Worm (Caenorhabditis elegans) whole organism, L4/young adult: Measurements from ENCODE around the gene gna-1.

Source experiments
- dao-5 ChIP-seq: sonication (generic microtip); optimal IDR thresholded peaks from 2 replicates; lab custom pipeline; 2016; ENCODE audit warnings: missing genotype, missing genetic modification characterization, moderate library complexity, missing compliant biosample characterization
- him-1 ChIP-seq: sonication (generic microtip); optimal IDR thresholded peaks from 2 replicates; lab custom pipeline; 2016; ENCODE audit warnings: missing genotype, missing genetic modification reagents, missing genetic modification characterization, missing compliant biosample characterization

DNA sequence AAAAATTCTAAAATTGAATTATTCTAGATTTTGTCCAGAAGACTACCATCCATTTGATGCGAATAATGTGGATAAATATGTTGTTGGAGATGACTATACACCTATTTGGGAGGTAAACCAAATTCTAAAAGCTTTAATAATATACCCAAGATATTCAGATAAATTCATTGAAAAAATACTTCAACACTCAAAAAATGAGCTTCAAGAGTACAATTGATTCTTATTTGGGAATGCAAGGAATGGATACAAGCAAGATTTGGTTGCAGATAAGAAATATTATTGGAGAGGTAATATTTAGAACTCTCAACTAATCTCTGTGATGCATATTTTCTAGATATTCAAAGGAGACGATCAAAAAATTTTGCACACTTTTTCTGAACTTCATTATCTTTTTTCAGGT, 40.2 kb upstream of the gna-1 start:
- TF ChIP-seq him-1 (tag; lab: Kevin White, UChicago) (no peak), dao-5 (tag; lab: Kevin White, UChicago) (no peak)
